Fruit fly (Drosophila melanogaster): ENCODE measurements around the gene tup.

Gene tup

dm6 chr2L:18846843-18847242, 34.2 kb downstream of the tup start:
- TF ChIP-seq CG8478 (optimal IDR thresholded peaks at IDR 0.05) (no peak), pan (optimal IDR thresholded peaks at IDR 0.05) (no peak)

dm6 chr2L:18846175-18846574, 34.9 kb downstream of the tup start:
- TF ChIP-seq pan (optimal IDR thresholded peaks at IDR 0.05) (no peak), Dll (optimal IDR thresholded peaks at IDR 0.05) (no peak), usp (GFP tag; optimal IDR thresholded peaks at IDR 0.05) (no peak), EcR (GFP tag; optimal IDR thresholded peaks at IDR 0.05) (no peak), psq (optimal IDR thresholded peaks at IDR 0.05) (no peak), CG8478 (optimal IDR thresholded peaks at IDR 0.05) (no peak)

dm6 chr2L:18844917-18845509, 36.0 kb downstream of the tup start, which contains the start of gene CG17321:
CG17321 (plus strand) TSS chr2L:18845184.
- TF ChIP-seq pan (optimal IDR thresholded peaks at IDR 0.05) = no peak
- no peak for TF ChIP-seq CG8478 (optimal IDR thresholded peaks at IDR 0.05)
- TF ChIP-seq EcR (GFP tag; optimal IDR thresholded peaks at IDR 0.05) = no peak
- no peak for TF ChIP-seq psq (optimal IDR thresholded peaks at IDR 0.05)
- no peak for TF ChIP-seq usp (GFP tag; optimal IDR thresholded peaks at IDR 0.05)
- TF ChIP-seq Dll (optimal IDR thresholded peaks at IDR 0.05) = no peak

- TF ChIP-seq psq (optimal IDR thresholded peaks at IDR 0.05) = no peak
- TF ChIP-seq usp (GFP tag; optimal IDR thresholded peaks at IDR 0.05) = no peak
- TF ChIP-seq CG8478 (optimal IDR thresholded peaks at IDR 0.05) = no peak
These were observed 36.6 kb downstream of the tup start, which contains the start of gene CG33120 for dm6 chr2L:18844479-18844878. CG33120 (minus strand) TSS chr2L:18844579.

- no peak for TF ChIP-seq pan (optimal IDR thresholded peaks at IDR 0.05)
- TF ChIP-seq CG8478 (optimal IDR thresholded peaks at IDR 0.05) = no peak
- no peak for TF ChIP-seq psq (optimal IDR thresholded peaks at IDR 0.05)
- no peak for TF ChIP-seq EcR (GFP tag; optimal IDR thresholded peaks at IDR 0.05)
- no peak for TF ChIP-seq Dll (optimal IDR thresholded peaks at IDR 0.05)
- no peak for TF ChIP-seq usp (GFP tag; optimal IDR thresholded peaks at IDR 0.05)
These were observed 37.5 kb downstream of the tup start for dm6 chr2L:18843560-18843959.

dm6 chr2L:18841210-18841609, 39.9 kb downstream of the tup start, which contains the start of gene CG31752:
CG31752 (minus strand) TSS chr2L:18841310.
- TF ChIP-seq Dll (optimal IDR thresholded peaks at IDR 0.05) (no peak), EcR (GFP tag; optimal IDR thresholded peaks at IDR 0.05) (no peak), psq (optimal IDR thresholded peaks at IDR 0.05) (no peak), usp (GFP tag; optimal IDR thresholded peaks at IDR 0.05) (no peak), pan (optimal IDR thresholded peaks at IDR 0.05) (no peak), CG8478 (optimal IDR thresholded peaks at IDR 0.05) (no peak)

dm6 chr2L:18839143-18839872, 41.8 kb downstream of the tup start, which contains the start of gene CG10600:
CG10600 (minus strand) TSS chr2L:18839679.
- TF ChIP-seq pan (optimal IDR thresholded peaks at IDR 0.05) (no peak), psq (optimal IDR thresholded peaks at IDR 0.05) (no peak), EcR (GFP tag; optimal IDR thresholded peaks at IDR 0.05) (no peak), usp (GFP tag; optimal IDR thresholded peaks at IDR 0.05) (no peak), CG8478 (optimal IDR thresholded peaks at IDR 0.05) (no peak), Dll (optimal IDR thresholded peaks at IDR 0.05) (no peak)

dm6 chr2L:18834525-18834924, 46.5 kb downstream of the tup start:
- no peak for TF ChIP-seq usp (GFP tag; optimal IDR thresholded peaks at IDR 0.05)
- no peak for TF ChIP-seq Dll (optimal IDR thresholded peaks at IDR 0.05)
- no peak for TF ChIP-seq psq (optimal IDR thresholded peaks at IDR 0.05)
- TF ChIP-seq CG8478 (optimal IDR thresholded peaks at IDR 0.05) = no peak
- no peak for TF ChIP-seq pan (optimal IDR thresholded peaks at IDR 0.05)
- TF ChIP-seq EcR (GFP tag; optimal IDR thresholded peaks at IDR 0.05) = no peak

dm6 chr2L:18830587-18831528, 50.2 kb downstream of the tup start, which contains the start of the genes CG17597 and ScpX:
CG17597 (minus strand) TSS chr2L:18831153.
ScpX (plus strand) TSS chr2L:18831229.
- TF ChIP-seq Dll (optimal IDR thresholded peaks at IDR 0.05) (no peak), pan (optimal IDR thresholded peaks at IDR 0.05) (no peak)

dm6 chr2L:18826496-18827008, 54.5 kb downstream of the tup start, which contains the start of gene Ugt36E1:
Ugt36E1 (plus strand) TSS chr2L:18826770.
- TF ChIP-seq pan (optimal IDR thresholded peaks at IDR 0.05) (peak; percentile 30), usp (GFP tag; optimal IDR thresholded peaks at IDR 0.05) (no peak), EcR (GFP tag; optimal IDR thresholded peaks at IDR 0.05) (no peak)

dm6 chr2L:18823243-18823803, 57.7 kb downstream of the tup start, which contains the start of gene Ugt36D1:
Ugt36D1 (plus strand) TSS chr2L:18823548.
- no peak for TF ChIP-seq pan (optimal IDR thresholded peaks at IDR 0.05)
- peak in 1 of 2 experiments; percentile 21 for TF ChIP-seq EcR (GFP tag; optimal IDR thresholded peaks at IDR 0.05)

Data from whole organism.